Fruit fly (Drosophila melanogaster) whole organism, embryonic: Measurements from ENCODE around the gene CG43707.
A peak's percentile ranks its signal among the peaks of the same experiment; 100 is the strongest.

Experiments used
- Asciz ChIP-seq: fragments of 200-800 bp; sonication (Bioruptor generic); optimal IDR thresholded peaks from 2 replicates; lab custom pipeline; 2017; ENCODE audit warnings: missing biosample characterization, mild to moderate bottlenecking, missing genetic modification characterization, missing genetic modification reagents
- Atf-2 ChIP-seq: fragments of 200-800 bp; sonication (Bioruptor generic); optimal IDR thresholded peaks from 2 replicates; lab custom pipeline; 2016; ENCODE audit warnings: missing biosample characterization, missing genetic modification characterization
- B-H1 ChIP-seq: fragments of 200-800 bp; sonication (Bioruptor generic); IDR thresholded peaks from 3 replicates; pipeline ENCODE4 v1.3.6; 2022; ENCODE audit warnings: missing biosample characterization, missing genetic modification characterization
- BtbVII ChIP-seq: fragments of 200-800 bp; sonication (Bioruptor generic); optimal IDR thresholded peaks from 3 replicates; lab custom pipeline; 2017; ENCODE audit warnings: missing biosample characterization, mild to moderate bottlenecking, missing genetic modification characterization
- CG10267 ChIP-seq: fragments of 200-800 bp; sonication (Bioruptor generic); optimal IDR thresholded peaks from 2 replicates; lab custom pipeline; 2018; ENCODE audit warnings: missing biosample characterization, mild to moderate bottlenecking, missing genetic modification characterization, moderate library complexity
- CG10462 ChIP-seq: fragments of 200-800 bp; sonication (Bioruptor generic); optimal IDR thresholded peaks from 2 replicates; lab custom pipeline; 2016; ENCODE audit warnings: missing biosample characterization, missing genetic modification characterization
- CG10654 ChIP-seq: fragments of 200-800 bp; sonication (Bioruptor generic); optimal IDR thresholded peaks from 2 replicates; lab custom pipeline; 2016; ENCODE audit warnings: missing biosample characterization, missing genetic modification characterization
- CG11398 ChIP-seq: fragments of 200-800 bp; sonication (Bioruptor generic); optimal IDR thresholded peaks from 2 replicates; lab custom pipeline; 2016; ENCODE audit warnings: missing biosample characterization, missing genetic modification characterization
- CG12744 ChIP-seq: fragments of 200-800 bp; sonication (Bioruptor generic); optimal IDR thresholded peaks from 2 replicates; lab custom pipeline; 2016; ENCODE audit warnings: missing biosample characterization, missing genetic modification characterization
- CG17359 ChIP-seq: fragments of 200-800 bp; sonication (Bioruptor generic); optimal IDR thresholded peaks from 3 replicates; lab custom pipeline; 2018; ENCODE audit warnings: missing biosample characterization, mild to moderate bottlenecking, missing genetic modification characterization, moderate library complexity
- CG1832 ChIP-seq: fragments of 200-800 bp; sonication (Bioruptor generic); optimal IDR thresholded peaks from 2 replicates; lab custom pipeline; 2017; ENCODE audit warnings: missing biosample characterization, mild to moderate bottlenecking, missing genetic modification characterization, inconsistent platforms
- CG2199 ChIP-seq: fragments of 200-800 bp; sonication (Bioruptor generic); IDR thresholded peaks from 3 replicates; pipeline ENCODE4 v1.3.6; 2022; ENCODE audit warnings: missing biosample characterization, missing genetic modification characterization
- CG31388 ChIP-seq: fragments of 200-800 bp; sonication (Bioruptor generic); optimal IDR thresholded peaks from 2 replicates; lab custom pipeline; 2016; ENCODE audit warnings: missing biosample characterization, missing genetic modification characterization
- CG3163 ChIP-seq: fragments of 200-800 bp; sonication (Bioruptor generic); optimal IDR thresholded peaks from 3 replicates; lab custom pipeline; 2016; ENCODE audit warnings: missing biosample characterization, missing genetic modification characterization
- CG32767 ChIP-seq: fragments of 200-800 bp; sonication (Bioruptor generic); IDR thresholded peaks from 2 replicates; pipeline ENCODE4 v1.3.6; 2022; ENCODE audit warnings: missing biosample characterization, missing genetic modification characterization
- CG6254 ChIP-seq: fragments of 200-800 bp; sonication (Bioruptor generic); optimal IDR thresholded peaks from 3 replicates; lab custom pipeline; 2017; ENCODE audit warnings: mild to moderate bottlenecking, missing biosample characterization, missing genetic modification reagents, missing genetic modification characterization
- CG6272 ChIP-seq: fragments of 200-800 bp; sonication (Bioruptor generic); IDR thresholded peaks from 2 replicates; pipeline ENCODE4 v1.3.6; 2022; ENCODE audit warnings: missing biosample characterization, missing genetic modification characterization
- CG7372 ChIP-seq: fragments of 200-800 bp; sonication (Bioruptor generic); IDR thresholded peaks from 2 replicates; pipeline ENCODE4 v1.3.6; 2022; ENCODE audit warnings: missing biosample characterization, missing genetic modification characterization
- CG8290 ChIP-seq, 3 experiments: fragments of 200-800 bp; sonication (Bioruptor generic); optimal IDR thresholded peaks; 2 replicates each; lab custom pipeline; 2016 to 2019; ENCODE audit warnings: missing biosample characterization in 3 of 3, missing genetic modification characterization in 3 of 3, mild to moderate bottlenecking in 2 of 3, moderate library complexity in 1 of 3
- CG9215 ChIP-seq: fragments of 200-800 bp; sonication (Bioruptor generic); IDR thresholded peaks from 2 replicates; pipeline ENCODE4 v1.3.6; 2022; ENCODE audit warnings: missing biosample characterization, missing genetic modification characterization
- CG9727 ChIP-seq: fragments of 200-800 bp; sonication (Bioruptor generic); optimal IDR thresholded peaks from 3 replicates; lab custom pipeline; 2017; ENCODE audit warnings: missing biosample characterization, mild to moderate bottlenecking, missing genetic modification characterization
- CHES-1-like ChIP-seq: fragments of 200-800 bp; sonication (Bioruptor generic); optimal IDR thresholded peaks from 2 replicates; lab custom pipeline; 2016; ENCODE audit warnings: missing biosample characterization, missing genetic modification characterization
- Elba2 ChIP-seq: fragments of 200-800 bp; sonication (Bioruptor generic); optimal IDR thresholded peaks from 3 replicates; lab custom pipeline; 2016; ENCODE audit warnings: missing biosample characterization, missing genetic modification characterization
- Fer2 ChIP-seq: fragments of 200-800 bp; sonication (Bioruptor generic); optimal IDR thresholded peaks from 2 replicates; lab custom pipeline; 2018; ENCODE audit warnings: missing biosample characterization, mild to moderate bottlenecking, missing genetic modification characterization, moderate library complexity
- HLH54F ChIP-seq: fragments of 200-800 bp; sonication (Bioruptor generic); optimal IDR thresholded peaks from 3 replicates; lab custom pipeline; 2016; ENCODE audit warnings: missing biosample characterization, missing genetic modification characterization
- Lhr ChIP-seq: fragments of 200-800 bp; sonication (Bioruptor generic); optimal IDR thresholded peaks from 3 replicates; lab custom pipeline; 2017; ENCODE audit warnings: mild to moderate bottlenecking, missing biosample characterization, missing genetic modification reagents, missing genetic modification characterization
- Myb ChIP-seq: fragments of 200-800 bp; sonication (Bioruptor generic); optimal IDR thresholded peaks from 2 replicates; lab custom pipeline; 2016; ENCODE audit warnings: missing biosample characterization, missing genetic modification characterization
- Sox102F ChIP-seq: fragments of 200-800 bp; sonication (Bioruptor generic); optimal IDR thresholded peaks from 2 replicates; lab custom pipeline; 2018; ENCODE audit warnings: missing biosample characterization, mild to moderate bottlenecking, missing genetic modification characterization, moderate library complexity
- Xrp1 ChIP-seq: fragments of 200-800 bp; sonication (Bioruptor generic); IDR thresholded peaks from 2 replicates; pipeline ENCODE4 v1.3.6; 2022; ENCODE audit warnings: missing biosample characterization, missing genetic modification characterization
- ac ChIP-seq: fragments of 200-800 bp; sonication (Bioruptor generic); optimal IDR thresholded peaks from 3 replicates; lab custom pipeline; 2017; ENCODE audit warnings: missing biosample characterization, mild to moderate bottlenecking, missing genetic modification characterization
- ap ChIP-seq: fragments of 200-800 bp; sonication (Bioruptor generic); IDR thresholded peaks from 2 replicates; pipeline ENCODE4 v1.3.6; 2022; ENCODE audit warnings: missing biosample characterization, missing genetic modification characterization
- caup ChIP-seq: fragments of 200-800 bp; sonication (Bioruptor generic); optimal IDR thresholded peaks from 3 replicates; lab custom pipeline; 2017; ENCODE audit warnings: missing biosample characterization, mild to moderate bottlenecking, missing genetic modification characterization, moderate library complexity; ENCODE audit not compliant: severe bottlenecking
- ci ChIP-seq: fragments of 200-800 bp; sonication (Bioruptor generic); IDR thresholded peaks from 3 replicates; pipeline ENCODE4 v1.3.6; 2022; ENCODE audit warnings: missing biosample characterization, missing genetic modification characterization
- crol ChIP-seq: fragments of 200-800 bp; sonication (Bioruptor generic); IDR thresholded peaks from 2 replicates; pipeline ENCODE4 v1.3.6; 2022; ENCODE audit warnings: missing biosample characterization, missing genetic modification characterization
- danr ChIP-seq: fragments of 200-800 bp; sonication (Bioruptor generic); IDR thresholded peaks from 2 replicates; pipeline ENCODE4 v1.3.6; 2022; ENCODE audit warnings: missing biosample characterization, missing genetic modification characterization
- disco-r ChIP-seq: fragments of 200-800 bp; sonication (Bioruptor generic); optimal IDR thresholded peaks from 2 replicates; lab custom pipeline; 2016; ENCODE audit warnings: missing biosample characterization, missing genetic modification characterization
- eyg ChIP-seq: fragments of 200-800 bp; sonication (Bioruptor generic); optimal IDR thresholded peaks from 3 replicates; lab custom pipeline; 2016; ENCODE audit warnings: missing biosample characterization, missing genetic modification characterization
- fd3F ChIP-seq: fragments of 200-800 bp; sonication (Bioruptor generic); optimal IDR thresholded peaks from 2 replicates; lab custom pipeline; 2018; ENCODE audit warnings: missing biosample characterization, mild to moderate bottlenecking, missing genetic modification characterization, moderate library complexity
- fd64A ChIP-seq: fragments of 200-800 bp; sonication (Bioruptor generic); optimal IDR thresholded peaks from 3 replicates; lab custom pipeline; 2018; ENCODE audit warnings: missing biosample characterization, mild to moderate bottlenecking, missing genetic modification characterization
- fu2 ChIP-seq: fragments of 200-800 bp; sonication (Bioruptor generic); optimal IDR thresholded peaks from 2 replicates; lab custom pipeline; 2016; ENCODE audit warnings: missing biosample characterization, missing genetic modification characterization
- gcm ChIP-seq: fragments of 200-800 bp; sonication (Bioruptor generic); optimal IDR thresholded peaks from 2 replicates; lab custom pipeline; 2019; ENCODE audit warnings: missing biosample characterization, mild to moderate bottlenecking, missing genetic modification characterization, moderate library complexity
- gem ChIP-seq: fragments of 200-800 bp; sonication (Bioruptor generic); optimal IDR thresholded peaks from 2 replicates; lab custom pipeline; 2019; ENCODE audit warnings: missing biosample characterization, mild to moderate bottlenecking, missing genetic modification characterization, moderate library complexity
- her ChIP-seq: fragments of 200-800 bp; sonication (Bioruptor generic); optimal IDR thresholded peaks from 2 replicates; lab custom pipeline; 2016; ENCODE audit warnings: missing biosample characterization, missing genetic modification characterization
- kah ChIP-seq: fragments of 200-800 bp; sonication (Bioruptor generic); optimal IDR thresholded peaks from 2 replicates; lab custom pipeline; 2018; ENCODE audit warnings: missing biosample characterization, mild to moderate bottlenecking, missing genetic modification characterization
- pum ChIP-seq: fragments of 200-800 bp; sonication (Bioruptor generic); optimal IDR thresholded peaks from 2 replicates; lab custom pipeline; 2016; ENCODE audit warnings: missing biosample characterization, missing genetic modification characterization
- ranshi ChIP-seq: fragments of 200-800 bp; sonication (Bioruptor generic); IDR thresholded peaks from 2 replicates; pipeline ENCODE4 v1.3.6; 2022; ENCODE audit warnings: missing biosample characterization, missing genetic modification characterization
- sug ChIP-seq: fragments of 200-800 bp; optimal IDR thresholded peaks from 2 replicates; lab custom pipeline; 2019; ENCODE audit warnings: missing biosample characterization, mild to moderate bottlenecking, missing genetic modification characterization, moderate library complexity
- tna ChIP-seq: fragments of 200-800 bp; sonication (Bioruptor generic); IDR thresholded peaks from 2 replicates; pipeline ENCODE4 v1.3.6; 2022; ENCODE audit warnings: missing biosample characterization, missing genetic modification characterization; ENCODE audit not compliant: partially characterized antibody
- zen ChIP-seq: fragments of 200-800 bp; sonication (Bioruptor generic); optimal IDR thresholded peaks from 3 replicates; lab custom pipeline; 2018; ENCODE audit warnings: missing biosample characterization, mild to moderate bottlenecking, missing genetic modification characterization, moderate library complexity
- zen2 ChIP-seq: fragments of 200-800 bp; sonication (Bioruptor generic); IDR thresholded peaks from 3 replicates; pipeline ENCODE4 v1.3.6; 2022; ENCODE audit warnings: missing biosample characterization, missing genetic modification characterization; ENCODE audit not compliant: partially characterized antibody

Gene CG43707

DNA sequence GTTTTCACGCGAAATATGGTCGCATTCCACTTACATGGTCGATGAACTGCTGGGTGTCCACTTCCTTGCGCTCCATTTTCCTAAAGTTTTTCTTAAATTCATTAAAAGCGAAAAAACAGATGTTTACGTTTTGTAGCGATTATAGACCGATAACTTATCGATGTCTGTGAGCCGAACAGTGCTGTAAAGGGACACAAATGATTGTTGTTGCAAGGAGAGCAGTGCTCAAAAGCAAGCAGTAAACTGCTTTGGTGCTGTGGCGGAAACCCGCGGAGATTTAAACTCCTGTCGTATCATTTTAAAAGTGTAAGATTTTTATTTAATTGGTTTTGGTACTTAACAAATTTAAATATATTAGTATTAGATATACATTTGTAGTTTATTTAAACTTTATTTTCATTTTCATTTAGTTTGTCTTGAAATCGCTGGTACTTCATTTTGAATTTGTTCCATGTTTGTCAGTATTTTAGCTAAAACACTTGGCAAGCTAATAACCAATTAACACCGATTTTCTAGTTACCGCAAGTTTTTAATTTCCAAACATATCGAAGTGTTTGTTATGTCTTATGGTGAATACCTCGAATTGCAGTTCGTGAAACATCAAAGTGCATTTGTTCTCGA is 56.3 kb downstream of the CG43707 start, which contains the start of gene CG3407 (continued):
- TF ChIP-seq CG6254 (GFP tag; lab: Kevin White, UChicago) (no peak), CHES-1-like (peak; percentile 83), HLH54F (GFP tag; lab: Kevin White, UChicago) (peak; percentile 67), Elba2 (GFP tag; lab: Kevin White, UChicago) (peak; percentile 1), ci (GFP tag; lab: Robert Waterston, UW) (no peak), pum (GFP tag; lab: Kevin White, UChicago) (peak; percentile 30), CG2199 (peak; percentile 33; the same call in 1 of the 3 replicates), ranshi (GFP tag; lab: Robert Waterston, UW) (no peak), zen2 (GFP tag; lab: Robert Waterston, UW) (no peak; the same call in 2 of the 3 replicates), Atf-2 (GFP tag; lab: Kevin White, UChicago) (peak; percentile 16), CG3163 (peak; percentile 36), CG6272 (GFP tag; lab: Robert Waterston, UW) (peak; percentile 7; the same call in 1 of the 2 replicates), CG31388 (GFP tag; lab: Kevin White, UChicago) (no peak), CG10654 (GFP tag; lab: Kevin White, UChicago) (no peak), tna (GFP tag; lab: Robert Waterston, UW) (peak; percentile 57), CG1832 (GFP tag; lab: Kevin White, UChicago) (no peak), danr (GFP tag; lab: Robert Waterston, UW) (no peak), Asciz (GFP tag; lab: Kevin White, UChicago) (no peak), kah (GFP tag; lab: Kevin White, UChicago) (no peak), CG32767 (no peak), eyg (GFP tag; lab: Kevin White, UChicago) (no peak), BtbVII (GFP tag; lab: Kevin White, UChicago) (no peak), CG8290 (GFP tag; optimal IDR thresholded peaks at IDR 0.05; lab: Kevin White, UChicago) (peak; percentile 60), CG8290 (tag; optimal IDR thresholded peaks at IDR 0.05; lab: Kevin White, UChicago) (no peak), caup (GFP tag; lab: Kevin White, UChicago) (no peak), Myb (GFP tag; lab: Kevin White, UChicago) (peak; percentile 75), crol (GFP tag; lab: Robert Waterston, UW) (no peak), Sox102F (no peak), gem (tag; lab: Kevin White, UChicago) (peak; percentile 36), her (GFP tag; lab: Kevin White, UChicago) (peak; percentile 61), fu2 (GFP tag; lab: Kevin White, UChicago) (peak; percentile 37), disco-r (no peak), CG9727 (GFP tag; lab: Kevin White, UChicago) (no peak), Xrp1 (no peak), fd3F (GFP tag; lab: Kevin White, UChicago) (no peak), Fer2 (tag; lab: Kevin White, UChicago) (no peak), Lhr (GFP tag; lab: Kevin White, UChicago) (peak; percentile 81), CG10462 (GFP tag; lab: Kevin White, UChicago) (peak; percentile 46), ac (GFP tag; lab: Kevin White, UChicago) (no peak), fd64A (no peak), B-H1 (GFP tag; lab: Robert Waterston, UW) (no peak), CG7372 (GFP tag; lab: Robert Waterston, UW) (no peak), CG17359 (tag; lab: Kevin White, UChicago) (no peak), CG10267 (tag; lab: Kevin White, UChicago) (peak; percentile 99), ap (GFP tag; lab: Robert Waterston, UW) (no peak), CG9215 (GFP tag; lab: Robert Waterston, UW) (no peak; the same call in 1 of the 2 replicates), zen (peak; percentile 37), gcm (GFP tag; lab: Kevin White, UChicago) (no peak), sug (tag; lab: Kevin White, UChicago) (no peak), CG11398 (GFP tag; lab: Kevin White, UChicago) (no peak), CG12744 (GFP tag; lab: Kevin White, UChicago) (no peak)
